Fruit fly (Drosophila melanogaster) S2 (cell line): ENCODE results near the gene Egfrap.

Source experiments
- CG8478 ChIP-seq: fragments of >200 bp; optimal IDR thresholded peaks from 2 replicates; lab custom pipeline; 2018
- CTCF ChIP-seq, 2 experiments: fragments of >200 bp; optimal IDR thresholded peaks; 2 replicates each; lab custom pipeline; 2018

- no peak for TF ChIP-seq CG8478 (lab: Kevin White, UChicago)
- peak; percentile 38 to 39 for TF ChIP-seq CTCF (optimal IDR thresholded peaks at IDR 0.05; lab: Kevin White, UChicago)
These were observed 18.0 kb downstream of the Egfrap start, which contains the start of gene Rcc1 for dm6 chr3L:5932363-5932914.
